Fruit fly (Drosophila melanogaster) whole organism, larva: ENCODE results near the gene mtm.

Experiments used
- noc ChIP-seq: fragments of 200-800 bp; sonication (Bioruptor generic); optimal IDR thresholded peaks from 3 replicates; lab custom pipeline; 2019; ENCODE audit warnings: missing biosample characterization, mild to moderate bottlenecking, missing genetic modification characterization, moderate library complexity

The mtm gene

DNA sequence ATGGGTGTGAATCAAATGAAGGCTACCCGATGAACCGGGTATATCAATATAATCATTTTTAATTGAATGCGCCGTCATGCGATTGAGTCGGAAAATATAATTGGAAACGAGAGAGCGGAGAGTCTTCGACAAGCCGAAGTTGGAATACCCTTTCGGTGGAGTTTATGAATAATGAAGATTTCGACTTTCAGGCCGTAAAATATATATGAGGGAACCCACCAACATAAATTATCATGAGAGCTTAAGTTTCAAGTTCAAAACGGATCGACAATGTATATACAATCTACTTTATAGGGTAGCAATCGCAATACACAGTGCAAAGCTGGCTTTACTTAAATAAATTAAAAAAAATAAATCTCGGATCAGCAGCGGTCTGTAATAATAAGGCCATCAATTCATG, 5.0 kb downstream of the mtm start:
- no peak for TF ChIP-seq noc

dm6 chr2L:6028712-6029111, 8.1 kb downstream of the mtm start:
- TF ChIP-seq noc, result no peak

DNA sequence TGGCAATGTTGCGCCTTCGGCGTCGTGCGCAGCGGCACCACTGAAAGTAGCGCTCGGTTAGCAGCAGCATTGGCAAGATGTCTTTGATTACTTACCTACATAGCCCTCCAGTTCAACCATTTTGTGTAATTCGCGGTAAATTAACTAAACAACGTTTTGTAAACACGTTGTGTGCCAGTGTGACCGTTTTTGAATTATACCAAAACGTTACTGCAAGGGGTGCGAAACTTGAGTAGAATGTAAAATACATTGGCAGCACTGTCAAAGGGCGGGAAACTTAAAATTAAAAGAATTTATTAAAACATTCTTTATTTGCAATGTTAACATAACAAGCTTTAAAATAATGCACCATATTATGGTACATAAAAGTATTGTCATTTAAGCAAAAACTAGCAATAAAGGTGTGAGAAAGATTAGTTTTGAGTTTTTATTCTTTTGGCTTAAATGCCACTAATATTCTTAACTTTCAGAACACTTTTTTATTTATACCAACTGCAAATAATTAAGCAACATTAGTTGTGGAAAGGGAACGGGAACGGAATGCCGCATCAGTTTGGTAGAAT, 12.4 kb downstream of the mtm start, which contains the start of gene CG9107:
Gene CG9107 (minus strand): TSS at position 195 of the 563 bp plus-strand sequence.
- no peak for TF ChIP-seq noc

dm6 chr2L:6022793-6023192, 14.0 kb downstream of the mtm start:
- TF ChIP-seq noc, result no peak

DNA sequence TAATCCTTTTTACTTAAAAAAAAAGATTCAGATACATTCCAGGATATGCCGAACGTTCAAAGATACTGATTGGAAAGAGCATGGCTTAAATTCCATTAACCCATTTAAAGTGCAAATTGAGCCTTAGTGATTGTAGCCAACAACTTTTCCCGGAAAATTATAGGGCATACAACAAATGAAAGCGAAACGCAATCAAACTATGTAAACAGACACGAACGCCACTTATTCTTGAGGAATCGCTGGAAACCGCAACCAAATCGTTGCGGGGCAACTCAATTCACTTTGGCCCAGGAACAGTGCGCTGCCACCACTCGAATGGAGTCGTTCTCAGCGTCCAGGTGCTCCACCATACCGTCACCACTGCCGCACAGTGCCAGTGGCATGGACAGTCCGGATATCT, 16.3 kb downstream of the mtm start, which contains the start of gene CG13996:
Gene CG13996 (plus strand): TSS at position 301 of the 400 bp plus-strand sequence.
- no peak for TF ChIP-seq noc

dm6 chr2L:6019352-6020131, 17.3 kb downstream of the mtm start, which contains the start of gene H2.0:
Gene H2.0 (minus strand): TSS chr2L:6019402.
- TF ChIP-seq noc, result no peak

dm6 chr2L:6013071-6013417, 23.8 kb downstream of the mtm start:
- TF ChIP-seq noc, result no peak

DNA sequence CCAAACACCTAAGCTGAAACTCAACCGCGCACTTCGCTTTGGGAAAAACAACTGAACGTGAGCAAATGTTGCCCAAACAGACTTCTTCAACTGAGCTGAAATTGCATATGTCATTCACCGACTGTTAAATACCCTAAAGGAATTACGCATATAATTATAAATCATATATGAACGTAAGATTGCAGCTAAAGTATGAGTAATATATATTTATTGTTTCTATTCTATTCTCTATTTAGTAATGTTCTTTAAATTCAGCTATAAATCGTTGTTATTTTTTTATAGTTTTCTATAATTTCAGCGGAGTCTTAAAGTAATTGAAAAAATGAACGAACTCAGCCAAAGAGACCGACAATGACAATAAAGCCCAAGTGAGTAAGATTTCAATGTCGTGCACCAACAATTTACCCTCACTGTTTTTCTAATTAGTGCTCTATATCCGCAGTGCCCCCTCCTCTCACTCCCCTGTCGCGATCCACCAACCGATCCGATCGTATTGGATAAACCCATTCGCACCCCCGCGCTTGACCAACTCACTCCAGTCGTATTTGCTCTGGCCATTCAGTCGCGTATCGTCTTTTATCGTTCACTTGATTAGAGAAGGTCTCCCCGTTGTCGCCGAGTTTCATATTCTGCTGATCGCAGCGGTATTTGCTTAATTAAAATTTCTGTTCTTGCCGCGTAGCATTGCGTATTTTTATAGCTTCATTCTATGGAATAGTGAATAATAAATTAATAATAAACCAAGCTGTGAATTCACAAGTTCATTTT, 24.3 kb downstream of the mtm start, which contains the start of gene CG9098:
Gene CG9098 (minus strand): TSS at position 36 of the 768 bp plus-strand sequence.
- no peak for TF ChIP-seq noc

dm6 chr2L:6006508-6007232, 30.1 kb downstream of the mtm start, which contains the start of gene Gal:
Gene Gal (minus strand): TSS chr2L:6006827.
- TF ChIP-seq noc, result no peak

DNA sequence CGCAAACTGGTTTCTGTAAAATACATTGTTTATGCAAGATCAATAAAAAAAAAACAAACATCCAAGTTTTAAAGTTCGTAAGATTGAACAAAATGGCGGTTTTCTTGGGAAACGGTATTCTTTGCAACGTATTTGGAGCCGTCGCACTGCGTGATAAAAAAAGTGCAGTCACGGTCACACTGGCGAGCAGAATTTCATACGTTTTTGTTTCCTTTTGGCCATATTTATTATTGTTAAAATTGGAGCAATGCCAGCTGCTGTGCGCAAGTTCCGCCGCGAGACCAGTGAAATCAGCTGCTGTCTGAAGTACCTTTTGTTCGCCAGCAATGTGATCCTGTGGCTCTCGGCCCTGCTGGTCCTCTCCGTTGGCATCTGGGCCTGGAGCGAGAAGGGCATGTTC, 36.8 kb downstream of the mtm start, which contains the start of gene Tsp26A:
Gene Tsp26A (plus strand): TSS at position 164 of the 400 bp plus-strand sequence.
- TF ChIP-seq noc, result no peak

dm6 chr2L:5999247-5999646, 37.6 kb downstream of the mtm start, which contains the start of gene Kdm5:
Gene Kdm5 (minus strand): TSS chr2L:5999501.
- TF ChIP-seq noc, result peak; percentile 69

dm6 chr2L:5998383-5998782, 38.4 kb downstream of the mtm start:
- no peak for TF ChIP-seq noc

DNA sequence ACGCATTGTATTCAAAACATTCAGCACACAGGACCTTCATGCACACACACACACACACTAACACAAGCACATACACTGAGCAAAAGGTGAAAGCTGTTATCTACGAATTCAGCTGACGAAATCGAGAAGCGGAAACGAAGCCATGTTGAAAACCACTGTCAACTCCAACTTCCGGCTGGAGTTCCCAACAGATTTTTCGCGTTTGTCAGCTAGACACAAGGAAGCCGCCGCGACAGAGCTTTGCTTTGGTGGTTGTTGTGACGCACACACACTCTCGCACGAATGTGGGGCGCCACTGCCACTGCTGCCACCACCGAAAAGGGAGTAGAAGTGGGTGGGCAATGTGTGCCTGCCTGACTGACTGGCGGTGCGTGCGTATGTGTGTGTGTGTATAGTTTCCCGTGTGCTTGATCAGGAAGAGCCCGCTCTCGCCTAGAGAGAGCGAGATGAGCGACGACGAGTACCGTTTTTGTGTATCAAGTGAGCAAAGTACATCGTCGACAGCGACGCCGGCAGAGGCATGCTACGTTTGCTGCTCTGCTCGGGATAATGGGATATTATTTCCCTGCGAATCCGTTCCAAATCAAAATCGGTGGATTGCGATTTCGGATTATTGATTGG, 39.1 kb downstream of the mtm start:
- no peak for TF ChIP-seq noc

DNA sequence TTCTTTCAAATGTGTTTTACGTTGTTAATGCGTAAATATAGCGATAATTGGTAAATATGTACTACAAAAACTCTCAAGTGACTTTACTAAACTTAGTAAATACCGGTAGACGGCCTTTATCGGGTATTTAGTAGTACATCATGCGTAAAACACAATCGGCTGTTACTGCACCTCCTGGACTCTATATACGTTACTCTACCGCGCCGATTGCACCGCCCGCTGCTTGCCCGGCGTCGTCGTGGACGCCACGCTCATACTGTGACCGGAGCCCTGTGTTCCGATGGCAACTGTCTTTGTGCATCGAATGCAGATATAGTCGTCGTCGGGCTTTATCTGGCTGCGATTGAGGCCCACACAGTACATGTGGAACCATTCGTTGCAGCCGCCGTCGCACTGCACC, 46.4 kb downstream of the mtm start:
- TF ChIP-seq noc, result no peak

- TF ChIP-seq noc, result no peak
These were observed 48.4 kb downstream of the mtm start for dm6 chr2L:5988115-5989092.
